Worm (Caenorhabditis elegans): ENCODE measurements around the gene npr-15.

npr-15 gene

ce11 chrIII:3635844-3636243 is 58.6 kb downstream of the npr-15 start, which contains the start of gene rilp-1:
rilp-1 (plus strand) TSS chrIII:3636144.
- TF ChIP-seq F13H6.1 (tag; optimal IDR thresholded peaks at IDR 0.05) (no peak), sma-3 (GFP tag; optimal IDR thresholded peaks at IDR 0.05) (no peak), C34F6.9 (tag; optimal IDR thresholded peaks at IDR 0.05) (no peak)

ce11 chrIII:3634873-3635272 is 59.6 kb downstream of the npr-15 start:
- TF ChIP-seq unc-55 (GFP tag; optimal IDR thresholded peaks at IDR 0.05) (no peak), lin-13 (GFP tag; optimal IDR thresholded peaks at IDR 0.05) (no peak), Y55F3AM.14 (GFP tag; optimal IDR thresholded peaks at IDR 0.05) (no peak), alr-1 (tag; optimal IDR thresholded peaks at IDR 0.05) (no peak), elt-3 (tag; optimal IDR thresholded peaks at IDR 0.05) (no peak), unc-62 (GFP tag; optimal IDR thresholded peaks at IDR 0.05) (no peak), sem-4 (tag; optimal IDR thresholded peaks at IDR 0.05) (no peak), ceh-82 (tag; optimal IDR thresholded peaks at IDR 0.05) (no peak), nhr-23 (tag; optimal IDR thresholded peaks at IDR 0.05) (no peak), mdl-1 (tag; optimal IDR thresholded peaks at IDR 0.05) (no peak), crh-2 (tag; optimal IDR thresholded peaks at IDR 0.05) (no peak), elt-1 (tag; optimal IDR thresholded peaks at IDR 0.05) (no peak), lin-11 (tag; optimal IDR thresholded peaks at IDR 0.05) (no peak)

- no peak for TF ChIP-seq blmp-1 (tag; optimal IDR thresholded peaks at IDR 0.05; ENCODE audit: insufficient read depth)
- no peak for TF ChIP-seq peb-1 (tag; optimal IDR thresholded peaks at IDR 0.05)
- no peak for TF ChIP-seq nhr-237 (tag; optimal IDR thresholded peaks at IDR 0.05)
- TF ChIP-seq R02D3.7 (tag; optimal IDR thresholded peaks at IDR 0.05): no peak
- no peak for TF ChIP-seq nhr-77 (tag; optimal IDR thresholded peaks at IDR 0.05)
Observed at ce11 chrIII:3634158-3634557, 60.3 kb downstream of the npr-15 start.

Measured in whole organism, L2 larva.